Worm (Caenorhabditis elegans): ENCODE measurements around the gene nhx-4.

nhx-4 gene

ce11 chrX:6905581-6905980, 8.5 kb upstream of the nhx-4 start (continued):
- TF ChIP-seq akir-1 (GFP tag; optimal IDR thresholded peaks at IDR 0.05) (no peak), B0261.1 (tag; optimal IDR thresholded peaks at IDR 0.05) (no peak), Y95B8A.8 (GFP tag; IDR thresholded peaks at IDR 0.05) (no peak), rec-8 (tag; optimal IDR thresholded peaks at IDR 0.05) (no peak), nhr-80 (tag; optimal IDR thresholded peaks at IDR 0.05) (peak; percentile 83), Y67H2A.10 (GFP tag; conservative IDR thresholded peaks at IDR 0.05) (no peak), die-1 (tag; optimal IDR thresholded peaks at IDR 0.05) (no peak), pbrm-1 (GFP tag; IDR thresholded peaks at IDR 0.05) (no peak), hlh-26 (GFP tag; conservative IDR thresholded peaks at IDR 0.05) (no peak), B0336.3 (GFP tag; IDR thresholded peaks at IDR 0.05) (no peak), lin-26 (GFP tag; IDR thresholded peaks at IDR 0.05) (no peak), ceh-91 (GFP tag; IDR thresholded peaks at IDR 0.05) (no peak), F39B2.1 (GFP tag; IDR thresholded peaks at IDR 0.05) (no peak), ets-4 (GFP tag; optimal IDR thresholded peaks at IDR 0.05) (peak; percentile 13), ztf-3 (GFP tag; optimal IDR thresholded peaks at IDR 0.05) (no peak), unc-130 (GFP tag; optimal IDR thresholded peaks at IDR 0.05) (no peak), ekl-4 (GFP tag; IDR thresholded peaks at IDR 0.05) (no peak), pha-4 (tag; optimal IDR thresholded peaks at IDR 0.05) (peak; percentile 22)

ce11 chrX:6915279-6915678, 1.2 kb downstream of the nhx-4 start:
- TF ChIP-seq zfh-2 (GFP tag; conservative IDR thresholded peaks at IDR 0.05) (no peak), sea-2 (GFP tag; IDR thresholded peaks at IDR 0.05) (no peak), T07F8.4 (tag; optimal IDR thresholded peaks at IDR 0.05) (no peak), rcor-1 (GFP tag; IDR thresholded peaks at IDR 0.05) (no peak)

- TF ChIP-seq ekl-4 (GFP tag; IDR thresholded peaks at IDR 0.05) (no peak), B0035.1 (tag; optimal IDR thresholded peaks at IDR 0.05) (no peak), aptf-3 (GFP tag; IDR thresholded peaks at IDR 0.05) (no peak), attf-5 (GFP tag; optimal IDR thresholded peaks at IDR 0.05) (no peak), F10E7.11 (tag; optimal IDR thresholded peaks at IDR 0.05) (no peak)
Measured at ce11 chrX:6916150-6916549, 2.1 kb downstream of the nhx-4 start.

ce11 chrX:6920132-6920531, 6.0 kb downstream of the nhx-4 start:
- TF ChIP-seq ccch-3 (GFP tag; optimal IDR thresholded peaks at IDR 0.05) = no peak
- no peak for TF ChIP-seq madf-6 (GFP tag; IDR thresholded peaks at IDR 0.05)
- TF ChIP-seq atf-7 (tag; optimal IDR thresholded peaks at IDR 0.05) = no peak
- no peak for TF ChIP-seq Y56A3A.18 (GFP tag; IDR thresholded peaks at IDR 0.05)

- TF ChIP-seq nhr-80 (tag; optimal IDR thresholded peaks at IDR 0.05) (peak; percentile 79), Y79H2A.3 (GFP tag; conservative IDR thresholded peaks at IDR 0.05) (no peak)
Measured at ce11 chrX:6924461-6924860, 10.4 kb downstream of the nhx-4 start, which contains the start of gene otpl-3. TSS of gene otpl-3 (minus strand) at chrX:6924764.

ce11 chrX:6926952-6927351, 12.9 kb downstream of the nhx-4 start:
- TF ChIP-seq K12H6.12 (tag; optimal IDR thresholded peaks at IDR 0.05) (no peak), nhr-80 (tag; optimal IDR thresholded peaks at IDR 0.05) (peak; percentile 17)

All from whole organism, young adult.